Fruit fly (Drosophila melanogaster): ENCODE results near the gene rdgB.

The rdgB gene

DNA sequence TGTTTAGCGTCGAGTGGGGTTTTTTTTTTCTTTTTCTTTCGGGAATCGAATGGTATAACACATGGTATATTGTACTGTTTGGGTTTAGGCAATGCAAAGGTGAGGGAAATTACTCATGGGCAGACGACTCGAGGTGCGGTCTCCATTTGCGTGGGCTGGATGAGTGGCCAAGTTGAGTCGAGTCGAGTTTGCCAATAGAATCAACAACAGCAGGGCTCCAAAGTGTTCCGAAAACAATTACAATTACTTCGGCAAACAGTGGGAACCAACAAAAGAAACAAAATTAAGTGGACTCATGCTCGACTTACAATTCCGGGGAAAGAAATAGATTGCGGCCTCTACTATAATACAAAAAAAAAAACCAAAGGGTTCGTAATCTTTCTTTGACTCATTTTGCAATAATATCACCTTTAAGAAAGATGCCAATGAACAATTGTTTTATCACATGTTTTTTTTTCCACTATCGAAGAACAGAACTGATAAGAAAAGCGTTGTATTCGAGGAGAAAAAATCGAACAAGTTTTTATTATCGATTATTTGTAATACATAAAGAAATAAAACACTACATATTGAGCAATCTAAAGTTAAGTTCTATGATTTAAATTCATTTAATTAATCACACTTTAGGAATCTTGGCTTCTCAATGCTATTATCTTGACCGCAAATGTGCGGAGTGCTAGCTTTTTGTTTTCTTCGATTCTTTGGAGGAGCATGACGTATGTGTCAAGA, 57.9 kb downstream of the rdgB start (continued):
- TF ChIP-seq CG18476 (GFP tag; optimal IDR thresholded peaks at IDR 0.05) = peak; percentile 15
- no peak for TF ChIP-seq CG6272 (GFP tag; IDR thresholded peaks at IDR 0.05)
- TF ChIP-seq CG10654 (GFP tag; optimal IDR thresholded peaks at IDR 0.05) = no peak
- TF ChIP-seq zen (tag; optimal IDR thresholded peaks at IDR 0.05) = no peak
- TF ChIP-seq cad (GFP tag; optimal IDR thresholded peaks at IDR 0.05) = no peak
- TF ChIP-seq knrl (GFP tag; IDR thresholded peaks at IDR 0.05; ENCODE audit: partially characterized antibody) = no peak
- TF ChIP-seq ac (GFP tag; optimal IDR thresholded peaks at IDR 0.05) = no peak
- TF ChIP-seq pita (GFP tag; optimal IDR thresholded peaks at IDR 0.05) = no peak
- no peak for TF ChIP-seq hb (GFP tag; IDR thresholded peaks at IDR 0.05; ENCODE audit: partially characterized antibody)
- TF ChIP-seq H15 (GFP tag; IDR thresholded peaks at IDR 0.05) = no peak
- no peak for TF ChIP-seq Mad (GFP tag; optimal IDR thresholded peaks at IDR 0.05)
- TF ChIP-seq so (GFP tag; IDR thresholded peaks at IDR 0.05) = 0 out of 3 replicates have a peak, but pooled peaks have one; percentile 25
- peak; percentile 54 for TF ChIP-seq gem (tag; optimal IDR thresholded peaks at IDR 0.05)
- no peak for TF ChIP-seq slbo (GFP tag; IDR thresholded peaks at IDR 0.05)
- TF ChIP-seq lov (optimal IDR thresholded peaks at IDR 0.05) = no peak
- no peak for TF ChIP-seq lov (GFP tag; IDR thresholded peaks at IDR 0.05)
- TF ChIP-seq eve (GFP tag; optimal IDR thresholded peaks at IDR 0.05) = no peak
- peak; percentile 22 for TF ChIP-seq CG2712 (tag; optimal IDR thresholded peaks at IDR 0.05)
- no peak for TF ChIP-seq Nf-YB (GFP tag; optimal IDR thresholded peaks at IDR 0.05)
- TF ChIP-seq chinmo (GFP tag; IDR thresholded peaks at IDR 0.05; ENCODE audit: partially characterized antibody) = no peak
- TF ChIP-seq vfl (GFP tag; optimal IDR thresholded peaks at IDR 0.05) = no peak
- TF ChIP-seq ssp (GFP tag; IDR thresholded peaks at IDR 0.05) = no peak
- peak; percentile 16 for TF ChIP-seq CG2875 (GFP tag; optimal IDR thresholded peaks at IDR 0.05)
- TF ChIP-seq CG11696 (GFP tag; IDR thresholded peaks at IDR 0.05) = peak; percentile 80
- no peak for TF ChIP-seq psq (GFP tag; optimal IDR thresholded peaks at IDR 0.05)
- no peak for TF ChIP-seq CG15696 (tag; optimal IDR thresholded peaks at IDR 0.05)
- TF ChIP-seq D19B (GFP tag; optimal IDR thresholded peaks at IDR 0.05) = no peak
- no peak for TF ChIP-seq dimm (GFP tag; IDR thresholded peaks at IDR 0.05)
- no peak for TF ChIP-seq hth (optimal IDR thresholded peaks at IDR 0.05)
- no peak for TF ChIP-seq corto (GFP tag; optimal IDR thresholded peaks at IDR 0.05)

DNA sequence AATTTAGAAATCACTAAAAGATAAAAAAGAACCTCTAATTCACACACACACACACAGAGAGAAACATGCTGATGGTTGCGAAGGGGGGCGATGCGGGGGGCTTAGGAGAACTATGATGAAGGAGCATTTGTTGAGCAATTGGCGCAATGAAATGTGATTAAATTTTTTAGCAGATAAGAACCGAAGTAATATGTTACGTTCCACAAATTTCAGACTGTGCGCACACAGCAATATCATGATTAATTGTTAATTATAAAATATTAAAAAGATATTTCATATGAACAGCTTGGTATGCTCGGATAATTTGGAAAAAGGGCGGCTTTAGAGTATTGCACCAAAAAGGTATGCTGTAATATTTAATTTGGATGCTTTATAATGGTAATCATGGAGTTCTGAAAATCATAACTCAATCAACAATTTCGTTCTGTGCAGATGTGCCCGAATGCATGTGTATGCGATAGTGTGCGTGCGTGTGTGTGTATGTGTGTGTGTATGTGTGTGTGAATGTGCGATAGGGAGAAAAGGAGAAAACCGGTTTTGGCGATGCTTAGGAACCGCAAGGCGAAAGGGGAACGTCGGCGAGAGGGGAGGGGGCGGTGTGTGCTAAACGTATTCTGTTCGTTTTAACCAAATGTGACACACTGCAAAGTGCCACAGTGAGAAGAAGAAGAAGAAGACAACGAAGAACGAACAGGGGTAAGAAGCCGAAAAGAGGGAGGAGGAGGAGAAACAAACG, 58.7 kb downstream of the rdgB start:
- TF ChIP-seq CG5180 (GFP tag; optimal IDR thresholded peaks at IDR 0.05) (no peak), CG11723 (GFP tag; optimal IDR thresholded peaks at IDR 0.05) (no peak), ase (GFP tag; IDR thresholded peaks at IDR 0.05) (no peak), CG7745 (tag; optimal IDR thresholded peaks at IDR 0.05) (no peak), prd (optimal IDR thresholded peaks at IDR 0.05) (no peak), prd (GFP tag; IDR thresholded peaks at IDR 0.05) (no peak), pros (GFP tag; optimal IDR thresholded peaks at IDR 0.05) (peak; percentile 56), Dll (GFP tag; IDR thresholded peaks at IDR 0.05; ENCODE audit: partially characterized antibody) (no peak), Med (GFP tag) (peak; percentile 54), gsb (GFP tag; IDR thresholded peaks at IDR 0.05) (no peak), CG6813 (GFP tag; optimal IDR thresholded peaks at IDR 0.05) (no peak), CG7963 (GFP tag; IDR thresholded peaks at IDR 0.05; ENCODE audit: partially characterized antibody) (no peak), CG4360 (GFP tag; IDR thresholded peaks at IDR 0.05) (no peak), NC2β (GFP tag; optimal IDR thresholded peaks at IDR 0.05) (no peak), jumu (GFP tag; optimal IDR thresholded peaks at IDR 0.05) (no peak), CG11504 (tag; optimal IDR thresholded peaks at IDR 0.05) (no peak), Awh (GFP tag; IDR thresholded peaks at IDR 0.05) (no peak), oc (tag; optimal IDR thresholded peaks at IDR 0.05) (no peak), CG18599 (GFP tag; optimal IDR thresholded peaks at IDR 0.05) (no peak), Scr (GFP tag; IDR thresholded peaks at IDR 0.05; ENCODE audit: partially characterized antibody) (no peak)
